Fruit fly (Drosophila melanogaster): ENCODE data around the gene B52.

B52 gene

DNA sequence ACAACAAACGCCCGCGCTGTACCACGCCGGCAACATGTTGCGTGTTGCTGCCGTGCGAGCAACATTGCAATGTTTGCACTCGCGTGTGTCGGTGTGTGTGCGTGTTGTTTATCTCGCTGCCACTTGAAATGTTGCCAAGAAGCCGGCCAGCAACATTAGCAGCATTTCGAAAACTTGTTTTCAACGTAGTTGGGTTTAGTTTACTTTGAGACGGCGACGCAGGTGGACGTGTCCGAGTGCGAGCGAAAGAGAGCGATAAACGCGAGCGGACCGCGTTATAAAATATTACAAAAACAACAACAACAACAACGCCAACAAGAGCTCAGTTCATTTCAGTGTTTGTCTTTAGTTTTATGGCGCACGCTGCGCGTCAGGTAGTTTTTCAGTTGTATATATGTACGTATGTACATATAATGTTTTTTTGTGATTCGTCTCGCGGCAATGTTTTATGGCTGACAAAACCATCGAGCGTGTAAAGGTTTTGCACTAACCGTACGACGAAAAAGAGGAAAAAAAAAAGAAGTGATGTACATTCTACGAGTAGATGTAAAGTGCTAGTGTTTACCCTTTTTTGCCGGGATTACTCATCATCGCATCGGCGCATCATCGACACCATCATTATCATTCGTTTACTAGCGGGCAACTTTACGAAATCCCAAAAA, 54.0 kb downstream of the B52 start, which contains the start of gene kmr (continued):
- no peak for TF ChIP-seq Lpt (GFP tag; optimal IDR thresholded peaks at IDR 0.05)
- TF ChIP-seq CG10654 (GFP tag; optimal IDR thresholded peaks at IDR 0.05): no peak
- TF ChIP-seq cg (GFP tag; optimal IDR thresholded peaks at IDR 0.05): peak; percentile 65
- TF ChIP-seq sens (GFP tag): peak; percentile 68
- TF ChIP-seq zen (tag; optimal IDR thresholded peaks at IDR 0.05): no peak
- TF ChIP-seq CG4707 (GFP tag; optimal IDR thresholded peaks at IDR 0.05): peak; percentile 36
- TF ChIP-seq eve (GFP tag; optimal IDR thresholded peaks at IDR 0.05): peak in 1 of 2 experiments; percentile 84
- peak; percentile 32 for TF ChIP-seq CG10267 (tag; optimal IDR thresholded peaks at IDR 0.05)
- no peak for TF ChIP-seq CG3407 (GFP tag; optimal IDR thresholded peaks at IDR 0.05)
- peak; percentile 12 for TF ChIP-seq MESR4 (GFP tag; optimal IDR thresholded peaks at IDR 0.05)
- TF ChIP-seq Dll (GFP tag; IDR thresholded peaks at IDR 0.05; ENCODE audit: partially characterized antibody): 0 out of 4 replicates have a peak, but pooled peaks have one; percentile 16
- TF ChIP-seq B-H2 (GFP tag; optimal IDR thresholded peaks at IDR 0.05): peak; percentile 67
- TF ChIP-seq CG2199 (GFP tag; IDR thresholded peaks at IDR 0.05): peak; percentile 80
- TF ChIP-seq salm (tag; optimal IDR thresholded peaks at IDR 0.05): peak; percentile 5
- peak; percentile 97 for TF ChIP-seq CG4360 (GFP tag; IDR thresholded peaks at IDR 0.05)
- no peak for TF ChIP-seq CG2712 (tag; optimal IDR thresholded peaks at IDR 0.05)
- peak; percentile 31 for TF ChIP-seq Fer3 (tag; optimal IDR thresholded peaks at IDR 0.05)
- TF ChIP-seq CG1832 (GFP tag; optimal IDR thresholded peaks at IDR 0.05): no peak
- peak; percentile 21 for TF ChIP-seq Vsx1 (GFP tag; optimal IDR thresholded peaks at IDR 0.05)
- peak; percentile 39 for TF ChIP-seq CG1603 (tag; optimal IDR thresholded peaks at IDR 0.05)
- TF ChIP-seq CG15011 (GFP tag; optimal IDR thresholded peaks at IDR 0.05): no peak
- no peak; the same call in 1 of the 2 replicates for TF ChIP-seq GATAe (GFP tag; conservative IDR thresholded peaks at IDR 0.05)
- peak; percentile 48 for TF ChIP-seq CG18599 (GFP tag; optimal IDR thresholded peaks at IDR 0.05)
- peak; percentile 2 for TF ChIP-seq CG13624 (GFP tag; optimal IDR thresholded peaks at IDR 0.05)
- peak; percentile 27 for TF ChIP-seq CG9797 (GFP tag; optimal IDR thresholded peaks at IDR 0.05)
- TF ChIP-seq Jarid2 (GFP tag; optimal IDR thresholded peaks at IDR 0.05): peak; percentile 98
- TF ChIP-seq CG15514 (GFP tag; optimal IDR thresholded peaks at IDR 0.05): peak; percentile 47
- no peak for TF ChIP-seq dimm (GFP tag; IDR thresholded peaks at IDR 0.05)
- peak in 1 of 2 experiments; percentile 85 for TF ChIP-seq Pdp1 (GFP tag; optimal IDR thresholded peaks at IDR 0.05)
- peak; percentile 49 for TF ChIP-seq CG2875 (GFP tag; optimal IDR thresholded peaks at IDR 0.05)
- peak; percentile 67; the same call in 1 of the 2 replicates for TF ChIP-seq bbx (GFP tag; IDR thresholded peaks at IDR 0.05; ENCODE audit: partially characterized antibody)
- TF ChIP-seq CG11504 (tag; optimal IDR thresholded peaks at IDR 0.05): peak; percentile 100
- TF ChIP-seq Antp (GFP tag; optimal IDR thresholded peaks at IDR 0.05): peak; percentile 23
- TF ChIP-seq Aef1 (GFP tag; IDR thresholded peaks at IDR 0.05): no peak
- no peak for TF ChIP-seq dan (GFP tag; IDR thresholded peaks at IDR 0.05)
- TF ChIP-seq trh (GFP tag; optimal IDR thresholded peaks at IDR 0.05): no peak
- no peak for TF ChIP-seq Ptx1 (GFP tag; IDR thresholded peaks at IDR 0.05)
- TF ChIP-seq ham (GFP tag; IDR thresholded peaks at IDR 0.05): no peak
- TF ChIP-seq pita (GFP tag; optimal IDR thresholded peaks at IDR 0.05): no peak
- TF ChIP-seq ro (GFP tag; IDR thresholded peaks at IDR 0.05): no peak
- peak; percentile 73 for TF ChIP-seq wek (GFP tag; optimal IDR thresholded peaks at IDR 0.05)
- TF ChIP-seq CG7271 (tag; optimal IDR thresholded peaks at IDR 0.05): peak; percentile 19
- TF ChIP-seq Hsf (GFP tag; optimal IDR thresholded peaks at IDR 0.05): no peak
- TF ChIP-seq CG12299 (tag; optimal IDR thresholded peaks at IDR 0.05): peak; percentile 56
- TF ChIP-seq CG12155 (GFP tag; optimal IDR thresholded peaks at IDR 0.05): no peak
- TF ChIP-seq CG18476 (GFP tag; optimal IDR thresholded peaks at IDR 0.05): peak; percentile 24
- TF ChIP-seq CG4730 (GFP tag; IDR thresholded peaks at IDR 0.05): no peak
- peak; percentile 67 for TF ChIP-seq Adf1 (GFP tag; IDR thresholded peaks at IDR 0.05)
- TF ChIP-seq CG12769 (tag; optimal IDR thresholded peaks at IDR 0.05): peak; percentile 54
